Worm (Caenorhabditis elegans): ENCODE data around the gene C05C9.1.
A peak's percentile ranks its signal among the peaks of the same experiment; 100 is the strongest.

The C05C9.1 gene

DNA sequence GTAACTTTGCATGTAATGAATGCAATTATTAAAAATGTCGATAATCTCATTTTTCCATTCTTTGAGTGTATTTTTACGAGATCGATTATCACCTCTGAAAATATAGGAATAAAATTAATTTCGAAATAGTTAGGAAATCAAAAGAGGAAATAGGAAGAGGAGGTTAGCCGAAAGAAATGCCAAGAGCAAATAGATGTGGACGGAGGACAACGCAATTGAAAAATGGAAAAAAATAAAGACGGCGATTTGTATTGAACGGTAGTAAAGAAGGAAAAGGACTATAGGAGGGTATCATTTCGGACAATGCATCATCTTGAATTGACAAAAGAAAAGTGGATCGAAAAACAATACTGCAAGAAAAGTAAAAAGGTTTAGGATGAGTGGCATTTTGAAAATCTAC lies 28.9 kb downstream of the C05C9.1 start, which contains the start of gene F13D2.1:
Gene F13D2.1, minus strand, starts transcription at position 101 of the 400 bp plus-strand sequence.
- no peak for TF ChIP-seq nfya-1 (tag; optimal IDR thresholded peaks at IDR 0.05; ENCODE audit: insufficient read depth)
- TF ChIP-seq elt-3 (tag; optimal IDR thresholded peaks at IDR 0.05): no peak
- no peak for TF ChIP-seq egl-27 (tag; optimal IDR thresholded peaks at IDR 0.05)
- no peak for TF ChIP-seq pqm-1 (tag; optimal IDR thresholded peaks at IDR 0.05)
- no peak for TF ChIP-seq nhr-28 (tag; optimal IDR thresholded peaks at IDR 0.05)
- no peak for TF ChIP-seq nhr-77 (tag; optimal IDR thresholded peaks at IDR 0.05)
- no peak for TF ChIP-seq pha-4 (tag; optimal IDR thresholded peaks at IDR 0.05)
- TF ChIP-seq ceh-82 (tag; optimal IDR thresholded peaks at IDR 0.05): no peak
- no peak for TF ChIP-seq ceh-28 (tag; optimal IDR thresholded peaks at IDR 0.05)
- TF ChIP-seq zag-1 (tag; optimal IDR thresholded peaks at IDR 0.05): no peak
- TF ChIP-seq fkh-2 (tag; optimal IDR thresholded peaks at IDR 0.05): no peak
- no peak for TF ChIP-seq egl-5 (tag; optimal IDR thresholded peaks at IDR 0.05)
- TF ChIP-seq daf-12 (tag; optimal IDR thresholded peaks at IDR 0.05): no peak
- TF ChIP-seq nhr-43 (tag; optimal IDR thresholded peaks at IDR 0.05; ENCODE audit: poor library complexity, severe bottlenecking): no peak
- TF ChIP-seq fkh-10 (GFP tag; optimal IDR thresholded peaks at IDR 0.05): no peak
- TF ChIP-seq ZK546.5 (tag; optimal IDR thresholded peaks at IDR 0.05): no peak
- TF ChIP-seq ceh-9 (tag; optimal IDR thresholded peaks at IDR 0.05): no peak
- no peak for TF ChIP-seq ztf-4 (tag; optimal IDR thresholded peaks at IDR 0.05)

DNA sequence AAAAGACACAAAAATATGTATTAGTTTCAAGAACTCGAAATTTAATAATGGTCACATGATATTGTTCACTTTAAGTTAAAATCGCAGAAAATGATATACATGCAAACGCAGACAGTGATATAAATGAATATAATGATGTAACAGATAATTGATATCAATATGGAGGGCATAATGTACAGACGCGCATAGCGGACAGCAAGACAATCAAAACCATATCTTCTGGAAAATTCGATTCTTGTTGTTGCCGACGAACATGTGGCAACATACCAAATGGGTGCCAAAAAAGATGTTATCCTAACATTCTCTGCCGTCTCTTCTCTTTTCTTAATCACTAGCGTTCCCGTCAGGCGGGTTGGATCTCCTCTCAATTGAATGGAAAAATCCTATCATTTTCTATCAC lies 29.8 kb downstream of the C05C9.1 start:
- TF ChIP-seq nhr-23 (tag; optimal IDR thresholded peaks at IDR 0.05): peak; percentile 46
- TF ChIP-seq nhr-25 (tag; optimal IDR thresholded peaks at IDR 0.05): peak; percentile 41
- no peak for TF ChIP-seq pha-4 (tag; optimal IDR thresholded peaks at IDR 0.05)
- no peak for TF ChIP-seq aly-2 (tag; optimal IDR thresholded peaks at IDR 0.05)
- peak; percentile 61 for TF ChIP-seq nhr-43 (tag; optimal IDR thresholded peaks at IDR 0.05; ENCODE audit: poor library complexity, severe bottlenecking)

DNA sequence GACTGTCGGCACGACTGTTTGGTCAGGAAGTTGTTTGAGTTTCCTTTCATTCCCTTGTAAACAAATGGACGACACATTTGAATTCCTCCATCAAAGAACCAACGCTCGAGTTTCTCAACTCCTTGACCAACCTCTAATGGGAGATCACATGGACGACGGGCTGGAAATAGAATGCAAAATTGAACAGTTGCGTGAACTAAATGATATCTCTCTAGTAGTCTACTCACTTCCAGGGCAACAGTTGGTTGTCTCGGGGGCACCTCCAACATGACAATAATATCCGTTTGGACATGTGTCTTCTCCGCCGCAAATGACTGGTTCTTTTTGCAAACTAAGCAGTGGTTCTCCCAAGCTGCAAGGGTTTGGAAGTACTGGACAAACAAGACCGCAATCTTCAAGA lies 33.0 kb downstream of the C05C9.1 start:
- TF ChIP-seq pqm-1 (tag; optimal IDR thresholded peaks at IDR 0.05): no peak
- peak; percentile 15 for TF ChIP-seq nhr-11 (tag; optimal IDR thresholded peaks at IDR 0.05)

DNA sequence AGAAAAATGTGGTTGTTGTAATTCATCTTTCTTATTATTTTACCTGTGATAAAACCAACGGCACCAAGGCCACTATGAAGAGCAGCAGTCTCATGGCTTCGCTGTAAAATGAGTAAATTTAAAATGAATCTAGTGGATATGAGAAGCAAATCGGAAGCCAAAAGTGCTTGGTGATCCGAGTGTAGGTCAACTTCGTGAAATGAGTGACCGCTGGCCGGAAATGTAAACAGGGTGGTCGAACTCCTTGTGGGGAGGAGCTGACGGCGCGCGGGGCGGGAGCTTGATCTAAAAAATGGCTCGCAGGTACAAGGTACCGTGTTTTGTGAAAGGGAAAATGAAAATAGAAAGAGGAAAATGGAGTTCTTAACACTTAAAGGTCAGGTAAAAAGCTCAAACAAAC lies 36.1 kb downstream of the C05C9.1 start, which contains the start of gene C34F6.1:
Gene C34F6.1, minus strand, starts transcription at position 101 of the 400 bp plus-strand sequence.
- TF ChIP-seq egl-27 (tag; optimal IDR thresholded peaks at IDR 0.05): no peak
- TF ChIP-seq pha-4 (tag; optimal IDR thresholded peaks at IDR 0.05): peak; percentile 15
- TF ChIP-seq daf-12 (tag; optimal IDR thresholded peaks at IDR 0.05): no peak
- TF ChIP-seq egl-5 (tag; optimal IDR thresholded peaks at IDR 0.05): no peak
- no peak for TF ChIP-seq nhr-237 (tag; optimal IDR thresholded peaks at IDR 0.05)

DNA sequence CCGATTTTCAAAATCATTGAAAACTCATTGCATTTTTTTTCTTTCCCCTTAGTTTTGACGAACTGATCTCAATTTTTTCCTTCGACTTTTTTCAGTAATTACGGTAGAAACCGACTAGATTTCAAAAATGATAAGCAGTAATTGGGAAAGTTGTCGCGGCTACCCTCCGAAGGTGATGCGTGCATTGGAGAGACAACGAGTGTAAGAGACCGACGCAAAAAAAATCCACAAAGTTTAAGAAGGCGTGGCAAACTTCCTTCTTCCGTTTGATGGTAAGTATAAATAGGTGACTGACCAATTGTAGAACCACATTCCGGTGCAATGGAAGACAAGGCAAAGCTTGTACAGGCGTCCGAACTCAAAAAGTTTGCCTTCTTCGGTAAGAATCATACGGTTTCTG lies 38.5 kb downstream of the C05C9.1 start, which contains the start of gene col-178:
Gene col-178, plus strand, starts transcription at position 301 of the 400 bp plus-strand sequence.
- no peak for TF ChIP-seq fkh-10 (GFP tag; optimal IDR thresholded peaks at IDR 0.05)

DNA sequence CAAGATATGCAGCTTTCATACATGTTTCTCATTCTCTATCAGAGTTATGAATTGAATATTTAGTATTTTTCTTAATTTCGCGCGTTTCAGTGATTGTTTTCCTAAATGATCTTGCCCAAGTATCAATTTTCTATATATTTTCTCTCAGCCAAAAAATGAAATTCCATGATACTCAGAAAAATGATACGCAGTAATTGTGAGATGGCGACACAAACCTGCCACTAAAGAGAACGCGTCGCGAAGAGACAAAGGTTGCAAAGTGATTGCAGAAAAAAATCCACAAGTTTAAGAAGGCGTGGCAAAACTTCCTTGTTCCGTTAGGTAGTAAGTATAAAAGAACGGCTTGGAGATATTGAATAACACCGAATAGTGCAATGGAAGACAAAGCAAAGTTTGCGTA lies 40.5 kb downstream of the C05C9.1 start, which contains the start of gene col-179:
Gene col-179, plus strand, starts transcription at position 301 of the 400 bp plus-strand sequence.
- no peak for TF ChIP-seq unc-39 (tag; optimal IDR thresholded peaks at IDR 0.05)
- TF ChIP-seq tbx-2 (tag; optimal IDR thresholded peaks at IDR 0.05): no peak
- no peak for TF ChIP-seq lsy-12 (tag; optimal IDR thresholded peaks at IDR 0.05)
- no peak for TF ChIP-seq aly-2 (tag; optimal IDR thresholded peaks at IDR 0.05)
- no peak for TF ChIP-seq elt-2 (tag; optimal IDR thresholded peaks at IDR 0.05)
- TF ChIP-seq nhr-11 (tag; optimal IDR thresholded peaks at IDR 0.05): no peak
- no peak for TF ChIP-seq fos-1 (tag; optimal IDR thresholded peaks at IDR 0.05)
- no peak for TF ChIP-seq fkh-2 (tag; optimal IDR thresholded peaks at IDR 0.05)
- no peak for TF ChIP-seq ztf-11 (tag; optimal IDR thresholded peaks at IDR 0.05)
- TF ChIP-seq ceh-9 (tag; optimal IDR thresholded peaks at IDR 0.05): no peak
- TF ChIP-seq sea-2 (GFP tag; optimal IDR thresholded peaks at IDR 0.05): no peak
- TF ChIP-seq nhr-12 (tag; optimal IDR thresholded peaks at IDR 0.05): no peak

All from whole organism, L3 larva.